Fruit fly (Drosophila melanogaster): ENCODE data around the gene B4.
A peak's percentile ranks its signal among the peaks of the same experiment; 100 is the strongest.

The B4 gene

DNA sequence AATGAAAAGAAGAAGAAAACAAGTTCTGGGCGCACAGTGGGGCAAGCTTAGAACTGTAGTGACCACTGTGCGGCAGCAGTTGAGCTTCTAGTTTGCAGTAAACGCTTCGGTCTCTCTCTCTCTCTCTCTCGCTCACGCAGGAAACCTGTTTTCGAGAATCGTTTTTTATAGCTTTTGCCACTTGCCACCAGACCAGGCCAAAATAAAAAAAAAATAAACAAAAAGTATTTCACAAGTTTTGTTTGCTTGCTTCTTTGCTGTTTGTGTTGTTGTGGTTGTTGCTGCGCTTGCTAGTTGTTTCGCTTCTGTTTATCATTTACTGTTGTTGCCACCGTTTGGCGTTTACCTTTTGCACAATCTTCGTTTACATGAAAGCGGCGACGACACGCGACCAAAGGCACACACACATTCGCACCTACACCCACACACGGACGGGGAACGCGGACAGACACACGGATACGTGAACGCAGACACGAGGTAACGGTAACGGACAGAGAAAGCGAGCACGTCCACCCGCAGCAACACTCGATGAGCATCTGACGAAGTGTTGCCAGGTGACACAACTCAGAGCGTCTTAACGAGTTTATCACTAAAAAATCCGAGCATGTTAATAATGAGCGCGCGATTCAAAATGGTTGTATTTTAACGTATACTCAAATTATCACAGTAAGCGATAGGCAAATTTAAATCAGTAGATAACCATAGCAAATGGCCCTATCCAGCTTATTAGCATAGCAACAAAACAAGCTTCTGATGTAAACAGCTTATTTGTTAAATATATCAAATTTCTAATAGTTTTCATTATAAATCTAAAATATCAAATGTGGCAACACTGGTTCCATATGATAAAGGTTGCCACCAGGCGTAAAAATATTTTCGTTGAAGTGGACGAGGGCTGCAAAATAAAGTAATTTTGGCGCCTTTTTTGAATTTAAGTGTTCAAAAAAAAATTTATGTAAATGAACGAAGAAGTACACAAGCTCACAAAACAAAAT is at the start of gene B4 (continued):
- peak; percentile 31 for TF ChIP-seq CG34376 (GFP tag; optimal IDR thresholded peaks at IDR 0.05)
- peak; percentile 72 for TF ChIP-seq CG12071 (GFP tag; optimal IDR thresholded peaks at IDR 0.05)
- TF ChIP-seq Hsf (GFP tag; optimal IDR thresholded peaks at IDR 0.05) = no peak
- no peak for TF ChIP-seq sima (GFP tag; optimal IDR thresholded peaks at IDR 0.05)
- no peak for TF ChIP-seq Dip2 (GFP tag; IDR thresholded peaks at IDR 0.05)
- TF ChIP-seq D (optimal IDR thresholded peaks at IDR 0.05) = no peak
- TF ChIP-seq D (GFP tag; optimal IDR thresholded peaks at IDR 0.05) = peak; percentile 42
- TF ChIP-seq chif (GFP tag; optimal IDR thresholded peaks at IDR 0.05) = no peak
- no peak for TF ChIP-seq CG8089 (GFP tag; optimal IDR thresholded peaks at IDR 0.05)
- TF ChIP-seq seq (GFP tag; IDR thresholded peaks at IDR 0.05) = peak; percentile 51; the same call in 1 of the 2 replicates
- no peak for TF ChIP-seq CG8944 (GFP tag; optimal IDR thresholded peaks at IDR 0.05)
- no peak for TF ChIP-seq CG8765 (GFP tag; IDR thresholded peaks at IDR 0.05)
- TF ChIP-seq CG2202 (tag; optimal IDR thresholded peaks at IDR 0.05) = peak; percentile 4
- TF ChIP-seq Gug (GFP tag; IDR thresholded peaks at IDR 0.05) = peak; percentile 27; the same call in 1 of the 4 replicates
- TF ChIP-seq lmd (GFP tag; IDR thresholded peaks at IDR 0.05) = no peak; the same call in 1 of the 2 replicates
- TF ChIP-seq Xrp1 (GFP tag; IDR thresholded peaks at IDR 0.05) = peak; percentile 29
- TF ChIP-seq ci (GFP tag; IDR thresholded peaks at IDR 0.05) = peak; percentile 71; the same call in 2 of the 3 replicates
- no peak for TF ChIP-seq ase (GFP tag; IDR thresholded peaks at IDR 0.05)
- TF ChIP-seq ssp (GFP tag; IDR thresholded peaks at IDR 0.05) = 0 out of 2 replicates have a peak, but pooled peaks have one; percentile 5
- TF ChIP-seq dpn (GFP tag; optimal IDR thresholded peaks at IDR 0.05) = peak; percentile 12 to 13
- TF ChIP-seq Ets65A (GFP tag) = peak; percentile 24
- TF ChIP-seq CG12104 (GFP tag; optimal IDR thresholded peaks at IDR 0.05) = peak; percentile 34
- TF ChIP-seq CG10274 (GFP tag; optimal IDR thresholded peaks at IDR 0.05) = no peak
- no peak for TF ChIP-seq CG4730 (GFP tag; IDR thresholded peaks at IDR 0.05)
- TF ChIP-seq pfk (GFP tag; optimal IDR thresholded peaks at IDR 0.05) = peak; percentile 6
- 0 out of 2 replicates have a peak, but pooled peaks have one; percentile 39 for TF ChIP-seq slbo (GFP tag; IDR thresholded peaks at IDR 0.05)
- TF ChIP-seq schlank (tag; optimal IDR thresholded peaks at IDR 0.05) = peak; percentile 41
- no peak for TF ChIP-seq usp (GFP tag; optimal IDR thresholded peaks at IDR 0.05)
- TF ChIP-seq HLH54F (GFP tag; optimal IDR thresholded peaks at IDR 0.05) = peak; percentile 13
- TF ChIP-seq ac (GFP tag; optimal IDR thresholded peaks at IDR 0.05) = no peak
- no peak for TF ChIP-seq CG7963 (GFP tag; IDR thresholded peaks at IDR 0.05; ENCODE audit: partially characterized antibody)
- TF ChIP-seq unpg (GFP tag; optimal IDR thresholded peaks at IDR 0.05) = peak; percentile 49
- no peak for TF ChIP-seq CG1602 (GFP tag; optimal IDR thresholded peaks at IDR 0.05)
- TF ChIP-seq amos (GFP tag; IDR thresholded peaks at IDR 0.05; ENCODE audit: partially characterized antibody) = peak; percentile 60
- no peak for TF ChIP-seq crc (GFP tag; optimal IDR thresholded peaks at IDR 0.05)
- TF ChIP-seq bigmax (GFP tag; optimal IDR thresholded peaks at IDR 0.05) = peak; percentile 1
- no peak for TF ChIP-seq tin (GFP tag; optimal IDR thresholded peaks at IDR 0.05)
- TF ChIP-seq abd-A (tag; optimal IDR thresholded peaks at IDR 0.05) = no peak
- peak; percentile 44 for TF ChIP-seq repo (GFP tag; optimal IDR thresholded peaks at IDR 0.05)
- TF ChIP-seq CG10147 (GFP tag; optimal IDR thresholded peaks at IDR 0.05) = no peak
- TF ChIP-seq ATbp (GFP tag; optimal IDR thresholded peaks at IDR 0.05) = peak; percentile 72
- TF ChIP-seq Eip74EF (GFP tag; optimal IDR thresholded peaks at IDR 0.05) = peak in 1 of 2 experiments; percentile 37
- TF ChIP-seq CG11695 (GFP tag; IDR thresholded peaks at IDR 0.05) = 0 out of 3 replicates have a peak, but pooled peaks have one; percentile 17
- TF ChIP-seq Kr (GFP tag; optimal IDR thresholded peaks at IDR 0.05) = peak; percentile 65
- no peak for TF ChIP-seq Mad (GFP tag; optimal IDR thresholded peaks at IDR 0.05)
- TF ChIP-seq CG12769 (tag; optimal IDR thresholded peaks at IDR 0.05) = peak; percentile 69
- peak; percentile 35; the same call in 1 of the 2 replicates for TF ChIP-seq nerfin-2 (GFP tag; IDR thresholded peaks at IDR 0.05; ENCODE audit: partially characterized antibody)
- TF ChIP-seq pnt (GFP tag; optimal IDR thresholded peaks at IDR 0.05) = no peak

Data from whole organism, embryonic.